Fruit fly (Drosophila melanogaster): ENCODE data around the gene CG7920.
A peak's percentile ranks its signal among the peaks of the same experiment; 100 is the strongest.

Gene CG7920

DNA sequence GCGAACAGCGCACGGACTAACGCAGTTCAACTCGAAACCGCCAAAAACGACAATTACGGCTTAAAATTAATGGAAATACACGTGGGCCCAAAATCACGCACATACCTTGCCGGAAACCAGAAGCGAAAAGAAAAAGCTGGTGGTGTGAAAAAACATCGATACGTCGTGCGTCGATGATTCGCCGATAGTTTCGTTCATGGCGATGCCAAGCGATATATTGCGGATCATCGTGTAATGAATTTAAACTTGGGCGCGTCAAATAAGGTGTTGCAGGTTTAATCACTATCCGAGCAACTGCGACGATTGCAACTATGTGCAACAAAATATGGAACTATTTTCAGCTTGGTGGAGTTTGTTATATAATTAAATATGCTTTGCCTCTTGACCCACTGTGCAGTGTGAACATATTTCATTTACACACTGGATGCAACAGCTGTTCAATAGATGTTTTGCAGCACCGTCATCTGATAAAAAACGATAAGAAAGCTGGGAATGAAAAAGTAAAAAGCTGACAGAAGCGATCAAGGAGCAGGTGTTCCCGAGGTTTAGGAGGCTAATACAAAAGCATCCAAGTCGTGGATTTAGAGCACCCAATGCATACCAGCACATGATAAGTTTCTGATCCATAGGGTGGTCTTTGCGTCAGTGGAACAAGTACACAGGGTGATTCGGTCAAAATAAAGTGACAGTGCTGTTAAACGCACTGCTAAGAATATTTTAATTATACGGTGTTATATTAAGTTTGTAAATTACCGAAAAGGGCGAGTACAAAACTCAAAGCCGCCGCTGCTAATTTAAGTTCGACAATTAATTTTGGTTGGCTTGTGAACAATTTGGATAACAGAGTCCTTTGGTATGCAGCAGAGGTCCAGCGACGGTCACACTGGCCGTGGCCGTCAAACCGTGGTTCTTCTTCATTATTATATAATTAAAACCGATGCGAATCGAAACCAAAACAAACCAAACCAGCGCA lies 31.2 kb upstream of the CG7920 start, which contains the start of the genes RpL32 and CG7943 (continued):
- TF ChIP-seq NfI (GFP tag; optimal IDR thresholded peaks at IDR 0.05): peak; percentile 96
- TF ChIP-seq CG14710 (tag; optimal IDR thresholded peaks at IDR 0.05): peak; percentile 96
- TF ChIP-seq CG15073 (GFP tag; optimal IDR thresholded peaks at IDR 0.05): peak; percentile 53
- TF ChIP-seq bigmax (GFP tag; optimal IDR thresholded peaks at IDR 0.05): peak; percentile 81
- peak; percentile 96 for TF ChIP-seq phol (tag; optimal IDR thresholded peaks at IDR 0.05)
- TF ChIP-seq PHDP (tag; optimal IDR thresholded peaks at IDR 0.05): peak; percentile 91
- TF ChIP-seq cg (GFP tag; optimal IDR thresholded peaks at IDR 0.05): no peak
- peak; percentile 92 for TF ChIP-seq Six4 (GFP tag; optimal IDR thresholded peaks at IDR 0.05)
- peak; percentile 97 for TF ChIP-seq sisA (GFP tag; IDR thresholded peaks at IDR 0.05)
- TF ChIP-seq CG12942 (GFP tag; optimal IDR thresholded peaks at IDR 0.05): peak; percentile 78
- peak; percentile 97 for TF ChIP-seq caup (GFP tag; optimal IDR thresholded peaks at IDR 0.05; ENCODE audit: severe bottlenecking)
- peak; percentile 88 for TF ChIP-seq CG30020 (tag; optimal IDR thresholded peaks at IDR 0.05)
- peak; percentile 85 for TF ChIP-seq trh (GFP tag; optimal IDR thresholded peaks at IDR 0.05)
- TF ChIP-seq Nf-YC (tag; optimal IDR thresholded peaks at IDR 0.05): peak; percentile 86
- peak; percentile 79; the same call in 2 of the 3 replicates for TF ChIP-seq CG2199 (GFP tag; IDR thresholded peaks at IDR 0.05)
- peak; percentile 85 for TF ChIP-seq CG32767 (GFP tag; IDR thresholded peaks at IDR 0.05)
- TF ChIP-seq nerfin-1 (tag; optimal IDR thresholded peaks at IDR 0.05): peak; percentile 87
- peak; percentile 86 for TF ChIP-seq grau (tag; optimal IDR thresholded peaks at IDR 0.05)
- TF ChIP-seq CG2129 (GFP tag; IDR thresholded peaks at IDR 0.05; ENCODE audit: partially characterized antibody): peak; percentile 100
- peak; percentile 95 for TF ChIP-seq NK7.1 (GFP tag; optimal IDR thresholded peaks at IDR 0.05)
- TF ChIP-seq trem (tag; optimal IDR thresholded peaks at IDR 0.05): peak; percentile 93
- peak; percentile 91 for TF ChIP-seq CG8089 (GFP tag; optimal IDR thresholded peaks at IDR 0.05)
- TF ChIP-seq CG4730 (GFP tag; IDR thresholded peaks at IDR 0.05): peak; percentile 86
- TF ChIP-seq crc (GFP tag; optimal IDR thresholded peaks at IDR 0.05): peak; percentile 95
- TF ChIP-seq Nf-YA (GFP tag; IDR thresholded peaks at IDR 0.05): peak; percentile 86
- peak; percentile 80 for TF ChIP-seq CG1024 (GFP tag; IDR thresholded peaks at IDR 0.05)
- TF ChIP-seq HmgD (GFP tag; optimal IDR thresholded peaks at IDR 0.05): peak; percentile 90
- TF ChIP-seq gsb (GFP tag; IDR thresholded peaks at IDR 0.05): peak; percentile 92
- peak; percentile 77 for TF ChIP-seq CG18011 (GFP tag; optimal IDR thresholded peaks at IDR 0.05)
- TF ChIP-seq MESR4 (GFP tag; optimal IDR thresholded peaks at IDR 0.05): peak; percentile 93
- TF ChIP-seq oc (tag; optimal IDR thresholded peaks at IDR 0.05): peak; percentile 81
- TF ChIP-seq gcm (GFP tag; optimal IDR thresholded peaks at IDR 0.05): peak; percentile 88
- peak; percentile 98 for TF ChIP-seq Dbx (GFP tag; IDR thresholded peaks at IDR 0.05)
- peak; percentile 97 for TF ChIP-seq Gug (GFP tag; IDR thresholded peaks at IDR 0.05)
- peak; percentile 92 for TF ChIP-seq CG9215 (GFP tag; IDR thresholded peaks at IDR 0.05)
- peak; percentile 95 for TF ChIP-seq CG10654 (GFP tag; optimal IDR thresholded peaks at IDR 0.05)
- TF ChIP-seq Dll (GFP tag; IDR thresholded peaks at IDR 0.05; ENCODE audit: partially characterized antibody): peak; percentile 100
- peak; percentile 70 for TF ChIP-seq az2 (GFP tag; optimal IDR thresholded peaks at IDR 0.05)
- TF ChIP-seq CG12391 (tag; optimal IDR thresholded peaks at IDR 0.05): peak; percentile 92
- TF ChIP-seq CG10274 (GFP tag; optimal IDR thresholded peaks at IDR 0.05): peak; percentile 87
- peak; percentile 92 for TF ChIP-seq CG2712 (tag; optimal IDR thresholded peaks at IDR 0.05)
- peak in 1 of 3 experiments; percentile 70 for TF ChIP-seq lola (GFP tag; optimal IDR thresholded peaks at IDR 0.05)
- peak; percentile 99 for TF ChIP-seq CG34376 (GFP tag; optimal IDR thresholded peaks at IDR 0.05)
- TF ChIP-seq pfk (GFP tag; optimal IDR thresholded peaks at IDR 0.05): peak; percentile 80
- peak; percentile 95 for TF ChIP-seq esg (GFP tag; conservative IDR thresholded peaks at IDR 0.05)
- peak; percentile 96 for TF ChIP-seq CG32532 (GFP tag; IDR thresholded peaks at IDR 0.05)
- peak; percentile 97 for TF ChIP-seq ci (GFP tag; IDR thresholded peaks at IDR 0.05)
